Worm (Caenorhabditis elegans): ENCODE measurements around the gene F58E2.3.

Gene F58E2.3

ce11 chrIV:3467128-3467527 is at the start of gene F58E2.3:
F58E2.3 (plus strand) TSS chrIV:3467428.
- TF ChIP-seq ekl-4 (GFP tag; IDR thresholded peaks at IDR 0.05) (no peak), F57A8.1 (GFP tag; optimal IDR thresholded peaks at IDR 0.05) (no peak), snpc-1.1 (tag; optimal IDR thresholded peaks at IDR 0.05; ENCODE audit: insufficient read depth) (no peak), let-526 (GFP tag; IDR thresholded peaks at IDR 0.05) (no peak), repo-1 (tag; optimal IDR thresholded peaks at IDR 0.05) (no peak), F10E7.11 (tag; optimal IDR thresholded peaks at IDR 0.05) (no peak), madf-3 (GFP tag; IDR thresholded peaks at IDR 0.05) (no peak)

DNA sequence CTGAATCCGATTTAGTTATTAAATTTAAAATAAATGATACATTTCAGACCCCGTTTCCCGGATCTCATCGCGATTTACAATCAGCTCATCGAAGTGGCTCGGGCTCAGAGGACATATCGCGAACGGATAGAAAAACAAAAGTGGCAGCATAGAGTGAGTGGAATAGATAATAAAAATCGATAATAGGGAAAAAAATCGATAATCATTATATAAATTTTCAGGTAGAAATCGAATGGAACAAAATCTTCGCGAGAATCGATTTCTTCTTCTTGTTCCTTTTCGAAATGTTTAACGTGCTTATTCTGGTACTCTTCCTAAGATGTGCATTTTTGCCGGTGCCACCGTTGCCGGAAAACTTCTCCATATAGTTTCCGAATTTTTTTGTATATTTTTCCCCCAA is 48.5 kb upstream of the F58E2.3 start:
- no peak for TF ChIP-seq nfya-2 (GFP tag; IDR thresholded peaks at IDR 0.05)
- TF ChIP-seq sptf-2 (GFP tag; optimal IDR thresholded peaks at IDR 0.05), result no peak
- no peak for TF ChIP-seq ZK185.1 (tag; optimal IDR thresholded peaks at IDR 0.05; ENCODE audit: poor library complexity, severe bottlenecking)
- TF ChIP-seq nfyb-1 (GFP tag; IDR thresholded peaks at IDR 0.05), result no peak
- TF ChIP-seq athp-1 (tag; optimal IDR thresholded peaks at IDR 0.05), result no peak
- TF ChIP-seq snpc-1.1 (tag; optimal IDR thresholded peaks at IDR 0.05; ENCODE audit: insufficient read depth), result no peak
- TF ChIP-seq ama-1 (optimal IDR thresholded peaks at IDR 0.05), result no peak
- TF ChIP-seq ama-1 (GFP tag; optimal IDR thresholded peaks at IDR 0.05), result no peak
- no peak for TF ChIP-seq F33H1.4 (GFP tag; IDR thresholded peaks at IDR 0.05)
- TF ChIP-seq mxl-1 (tag; optimal IDR thresholded peaks at IDR 0.05), result no peak
- no peak for TF ChIP-seq let-526 (GFP tag; IDR thresholded peaks at IDR 0.05)
- TF ChIP-seq Y53F4B.3 (GFP tag; IDR thresholded peaks at IDR 0.05), result no peak

DNA sequence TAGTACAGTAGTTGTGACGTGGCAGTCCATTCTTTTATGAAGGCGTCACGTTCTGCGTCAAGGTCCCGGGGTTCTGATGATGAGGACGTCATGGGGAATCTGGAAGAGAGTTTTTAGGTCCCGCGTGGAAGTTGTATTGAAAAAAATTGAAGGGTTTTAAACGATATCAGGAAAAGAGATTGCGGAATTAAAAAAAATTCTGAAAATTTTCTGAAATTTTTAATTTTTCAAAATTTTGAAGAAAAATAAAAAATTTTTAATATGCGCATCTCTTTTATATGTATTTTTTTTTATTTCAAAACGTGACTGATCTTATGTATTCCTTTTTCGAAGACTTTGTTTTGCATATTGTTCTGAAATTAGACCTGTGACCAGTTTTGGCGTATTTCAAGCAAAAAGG is 44.7 kb upstream of the F58E2.3 start, which contains the start of gene C04C3.6:
C04C3.6 (minus strand) TSS at position 101 of the 400 bp plus-strand sequence.
- no peak for TF ChIP-seq ztf-25 (GFP tag; IDR thresholded peaks at IDR 0.05)
- no peak for TF ChIP-seq bed-2 (GFP tag; IDR thresholded peaks at IDR 0.05)
- no peak for TF ChIP-seq somi-1 (GFP tag; optimal IDR thresholded peaks at IDR 0.05)
- TF ChIP-seq egl-44 (GFP tag; IDR thresholded peaks at IDR 0.05), result no peak
- no peak for TF ChIP-seq egrh-3 (GFP tag; IDR thresholded peaks at IDR 0.05)
- no peak for TF ChIP-seq nhr-80 (tag; optimal IDR thresholded peaks at IDR 0.05)
- no peak for TF ChIP-seq ccch-3 (GFP tag; optimal IDR thresholded peaks at IDR 0.05)
- TF ChIP-seq nfya-2 (GFP tag; IDR thresholded peaks at IDR 0.05), result no peak
- no peak for TF ChIP-seq rcor-1 (GFP tag; IDR thresholded peaks at IDR 0.05)
- TF ChIP-seq snpc-4 (GFP tag; optimal IDR thresholded peaks at IDR 0.05), result no peak
- TF ChIP-seq snpc-4 (tag; optimal IDR thresholded peaks at IDR 0.05), result no peak
- no peak for TF ChIP-seq ztf-26 (tag; optimal IDR thresholded peaks at IDR 0.05)
- TF ChIP-seq repo-1 (tag; optimal IDR thresholded peaks at IDR 0.05), result no peak
- no peak for TF ChIP-seq ztf-28 (GFP tag; IDR thresholded peaks at IDR 0.05)
- TF ChIP-seq lin-35 (GFP tag; optimal IDR thresholded peaks at IDR 0.05), result no peak
- TF ChIP-seq madf-10 (tag; optimal IDR thresholded peaks at IDR 0.05), result no peak
- no peak for TF ChIP-seq aptf-2 (GFP tag; conservative IDR thresholded peaks at IDR 0.05)
- no peak for TF ChIP-seq lag-1 (GFP tag; IDR thresholded peaks at IDR 0.05)
- TF ChIP-seq D2030.7 (GFP tag; IDR thresholded peaks at IDR 0.05), result no peak
- TF ChIP-seq F23B12.7 (tag; optimal IDR thresholded peaks at IDR 0.05; ENCODE audit: insufficient read depth), result no peak
- no peak for TF ChIP-seq atf-7 (tag; optimal IDR thresholded peaks at IDR 0.05)

DNA sequence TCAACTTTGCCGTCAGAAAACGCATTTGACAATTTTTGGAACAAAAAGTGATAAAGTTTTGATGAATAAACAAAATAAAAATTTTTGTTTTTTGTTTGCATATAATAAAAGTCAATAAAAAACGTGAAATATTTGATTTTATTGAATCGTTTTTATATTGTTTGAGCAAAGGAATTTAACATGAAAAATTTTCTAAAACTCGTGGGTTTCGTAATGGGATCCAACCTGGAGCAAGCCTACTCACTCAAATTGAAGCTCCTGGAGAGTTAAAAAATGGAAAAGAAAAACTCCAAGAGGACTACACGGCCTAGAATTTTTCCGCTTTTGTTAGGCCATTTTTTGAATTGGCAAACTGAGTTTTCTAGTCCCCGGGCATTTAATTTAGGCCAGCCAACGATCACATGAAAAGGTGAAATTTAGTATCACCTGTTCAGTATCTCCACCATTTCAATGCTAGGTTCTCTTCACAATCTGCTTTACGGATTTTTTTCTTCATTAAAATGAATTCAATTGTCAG is 38.7 kb upstream of the F58E2.3 start, which contains the start of the genes C04C3.9 and srz-60:
C04C3.9 (minus strand) TSS at position 101 of the 517 bp plus-strand sequence.
srz-60 (plus strand) TSS at position 467 of the 517 bp plus-strand sequence.
- TF ChIP-seq F55B11.4 (tag; optimal IDR thresholded peaks at IDR 0.05; ENCODE audit: borderline replicate concordance, insufficient read depth) (no peak), tbx-9 (tag; optimal IDR thresholded peaks at IDR 0.05; ENCODE audit: borderline replicate concordance) (no peak), mes-4 (tag; optimal IDR thresholded peaks at IDR 0.05) (no peak), ztf-25 (GFP tag; IDR thresholded peaks at IDR 0.05) (no peak), unc-62 (GFP tag; optimal IDR thresholded peaks at IDR 0.05) (no peak), nfya-1 (tag; optimal IDR thresholded peaks at IDR 0.05; ENCODE audit: borderline replicate concordance, insufficient read depth) (no peak), dpl-1 (GFP tag; optimal IDR thresholded peaks at IDR 0.05) (no peak), let-607 (tag; optimal IDR thresholded peaks at IDR 0.05) (no peak), nhr-179 (tag; optimal IDR thresholded peaks at IDR 0.05) (no peak), atf-7 (tag; optimal IDR thresholded peaks at IDR 0.05) (no peak), F22D6.2 (tag; optimal IDR thresholded peaks at IDR 0.05) (no peak), ekl-4 (GFP tag; IDR thresholded peaks at IDR 0.05) (no peak), hlh-26 (GFP tag; conservative IDR thresholded peaks at IDR 0.05) (no peak)
